Worm (Caenorhabditis elegans): Measurements from ENCODE around the gene mrps-25.
"Not testable (repeated sequence)": the region's sequence is repeated elsewhere in the genome, so short reads cannot be mapped to it uniquely, and the experiment has no call there.

ce11 chrIV:1104007-1104406, 47.3 kb downstream of the mrps-25 start:
- TF ChIP-seq ceh-20 (GFP tag; IDR thresholded peaks at IDR 0.05); aly-2 (tag; optimal IDR thresholded peaks at IDR 0.05); ceh-82 (tag; optimal IDR thresholded peaks at IDR 0.05); php-3 (GFP tag; IDR thresholded peaks at IDR 0.05); lin-15B (tag; optimal IDR thresholded peaks at IDR 0.05); duxl-1 (tag; optimal IDR thresholded peaks at IDR 0.05; ENCODE audit: poor library complexity); mep-1 (tag; optimal IDR thresholded peaks at IDR 0.05); aha-1 (tag); lsy-2 (tag; optimal IDR thresholded peaks at IDR 0.05); nhr-237 (tag; optimal IDR thresholded peaks at IDR 0.05); daf-12 (tag; optimal IDR thresholded peaks at IDR 0.05): not testable (repeated sequence)
